Fruit fly (Drosophila melanogaster) whole organism, pupa: ENCODE results near the gene Aatf.

Experiments
- CG10348 ChIP-seq: fragments of 200-800 bp; sonication (Bioruptor generic); IDR thresholded peaks from 2 replicates; pipeline ENCODE4 v1.3.6; 2022; ENCODE audit warnings: missing biosample characterization, missing genetic modification characterization
- CG13204 ChIP-seq: fragments of 200-800 bp; sonication (Bioruptor generic); optimal IDR thresholded peaks from 2 replicates; lab custom pipeline; 2018; ENCODE audit warnings: missing biosample characterization, mild to moderate bottlenecking, missing genetic modification characterization, moderate library complexity
- CG14655 ChIP-seq: fragments of 200-800 bp; sonication (Bioruptor generic); optimal IDR thresholded peaks from 3 replicates; lab custom pipeline; 2017; ENCODE audit warnings: mild to moderate bottlenecking, missing biosample characterization, missing genetic modification reagents, missing genetic modification characterization
- CG15710 ChIP-seq: fragments of 200-800 bp; sonication (Bioruptor generic); optimal IDR thresholded peaks from 2 replicates; lab custom pipeline; 2018; ENCODE audit warnings: missing biosample characterization, mild to moderate bottlenecking, missing genetic modification characterization, moderate library complexity
- CG32121 ChIP-seq: fragments of 200-800 bp; sonication (Bioruptor generic); IDR thresholded peaks from 2 replicates; pipeline ENCODE4 v1.3.6; 2022; ENCODE audit warnings: missing biosample characterization, missing genetic modification characterization
- CG34367 ChIP-seq: fragments of 200-800 bp; sonication (Bioruptor generic); optimal IDR thresholded peaks from 2 replicates; lab custom pipeline; 2018; ENCODE audit warnings: missing biosample characterization, mild to moderate bottlenecking, missing genetic modification characterization
- CG4496 ChIP-seq: fragments of 200-800 bp; sonication (Bioruptor generic); IDR thresholded peaks from 3 replicates; pipeline ENCODE4 v1.3.6; 2022; ENCODE audit warnings: missing biosample characterization, missing genetic modification characterization
- CG8159 ChIP-seq: fragments of 200-800 bp; sonication (Bioruptor generic); optimal IDR thresholded peaks from 3 replicates; lab custom pipeline; 2018; ENCODE audit warnings: missing biosample characterization, mild to moderate bottlenecking, missing genetic modification characterization, moderate library complexity
- D1 ChIP-seq: fragments of 200-800 bp; sonication (Bioruptor generic); optimal IDR thresholded peaks from 2 replicates; lab custom pipeline; 2018; ENCODE audit warnings: missing biosample characterization, mild to moderate bottlenecking, missing genetic modification characterization, moderate library complexity
- EcR ChIP-seq: fragments of 200-800 bp; sonication (Bioruptor generic); optimal IDR thresholded peaks from 3 replicates; lab custom pipeline; 2019; ENCODE audit warnings: missing biosample characterization, missing genetic modification characterization, mild to moderate bottlenecking, moderate library complexity, missing genetic modification reagents
- Ets98B ChIP-seq: fragments of 200-800 bp; sonication (Bioruptor generic); IDR thresholded peaks from 2 replicates; pipeline ENCODE4 v1.3.6; 2022; ENCODE audit warnings: missing biosample characterization, missing genetic modification characterization
- Pif1B ChIP-seq: fragments of 200-800 bp; sonication (Bioruptor generic); optimal IDR thresholded peaks from 3 replicates; lab custom pipeline; 2016; ENCODE audit warnings: missing biosample characterization, missing genetic modification characterization
- Snoo ChIP-seq: fragments of 200-800 bp; sonication (Bioruptor generic); optimal IDR thresholded peaks from 3 replicates; lab custom pipeline; 2017; ENCODE audit warnings: missing biosample characterization, mild to moderate bottlenecking, missing genetic modification characterization, inconsistent platforms
- gl ChIP-seq: fragments of 200-800 bp; sonication (Bioruptor generic); optimal IDR thresholded peaks from 2 replicates; lab custom pipeline; 2018; ENCODE audit warnings: missing biosample characterization, mild to moderate bottlenecking, missing genetic modification characterization

DNA sequence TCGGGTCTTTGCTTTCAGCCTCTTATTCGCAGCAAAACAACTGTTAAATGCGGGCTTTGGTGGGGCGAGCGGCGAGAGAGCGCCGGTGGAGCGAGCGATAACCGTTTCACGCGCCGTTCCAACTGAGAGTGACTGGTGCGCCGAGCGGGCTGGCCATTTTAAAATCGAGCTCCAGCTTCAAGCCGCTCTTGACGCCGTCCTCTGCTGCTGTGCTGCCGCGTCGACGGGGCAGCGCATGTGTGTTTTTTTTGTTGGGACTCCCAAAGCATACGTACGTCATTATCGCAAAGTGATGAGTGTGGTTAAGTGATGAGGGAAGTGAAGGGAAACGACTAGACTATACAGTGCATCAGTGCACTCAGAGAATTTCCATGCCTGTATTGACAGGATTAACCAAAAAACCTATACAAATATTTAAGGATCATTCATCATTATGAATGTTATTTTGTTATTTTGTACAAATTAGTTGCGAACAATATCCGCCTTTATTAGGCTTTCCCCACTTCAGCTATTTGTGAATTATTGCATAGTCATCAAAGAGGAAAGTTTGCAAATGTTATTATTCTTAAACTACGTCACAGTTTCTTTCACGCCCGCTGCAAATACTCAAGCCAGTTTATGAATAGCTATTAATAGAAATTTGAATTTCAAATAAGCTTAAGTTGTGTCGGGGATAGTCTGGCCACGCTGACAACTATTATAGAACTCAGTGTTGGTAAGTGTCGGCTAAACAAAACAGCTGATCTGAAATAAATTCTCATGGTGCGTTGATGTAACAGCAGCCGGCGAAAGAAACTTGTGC, 44.0 kb upstream of the Aatf start, which contains the start of gene Spn27A:
- TF ChIP-seq Snoo: peak; percentile 58
- TF ChIP-seq CG32121 (GFP tag; lab: Robert Waterston, UW): peak; percentile 84
- peak; percentile 70 for TF ChIP-seq Pif1B (GFP tag; lab: Kevin White, UChicago)
- peak; percentile 60 for TF ChIP-seq CG34367
- peak; percentile 96 for TF ChIP-seq CG13204
- peak; percentile 65 for TF ChIP-seq gl (tag; lab: Kevin White, UChicago)
- TF ChIP-seq Ets98B (GFP tag; lab: Robert Waterston, UW): peak; percentile 75
- peak; percentile 67 for TF ChIP-seq CG15710 (tag; lab: Kevin White, UChicago)
- TF ChIP-seq CG14655 (GFP tag; lab: Kevin White, UChicago): no peak
- peak; percentile 76 for TF ChIP-seq CG4496 (GFP tag; lab: Robert Waterston, UW)
- no peak for TF ChIP-seq CG10348 (GFP tag; lab: Robert Waterston, UW)
- TF ChIP-seq EcR (GFP tag; lab: Kevin White, UChicago): peak; percentile 45
- TF ChIP-seq D1 (tag; lab: Kevin White, UChicago): no peak
- TF ChIP-seq CG8159 (tag; lab: Kevin White, UChicago): no peak
